Worm (Caenorhabditis elegans): Measurements from ENCODE around the gene smg-8.

ce11 chrII:14489407-14489806 is 48.2 kb downstream of the smg-8 start, which contains the start of gene vnut-1:
- TF ChIP-seq him-1 (tag; optimal IDR thresholded peaks at IDR 0.05) (no peak), W03F9.2 (tag; optimal IDR thresholded peaks at IDR 0.05) (no peak)
